Fruit fly (Drosophila melanogaster) whole organism, embryonic: ENCODE measurements around the gene CG5921.

Source experiments
- Aef1 ChIP-seq: fragments of 200-800 bp; sonication (Bioruptor generic); IDR thresholded peaks from 3 replicates; pipeline ENCODE4 v1.3.6; 2022; ENCODE audit warnings: missing biosample characterization, missing genetic modification characterization
- Asciz ChIP-seq: fragments of 200-800 bp; sonication (Bioruptor generic); optimal IDR thresholded peaks from 2 replicates; lab custom pipeline; 2017; ENCODE audit warnings: missing biosample characterization, mild to moderate bottlenecking, missing genetic modification characterization, missing genetic modification reagents
- Atf6 ChIP-seq: fragments of 200-800 bp; sonication (Bioruptor generic); IDR thresholded peaks from 2 replicates; pipeline ENCODE4 v1.3.6; 2022; ENCODE audit warnings: missing biosample characterization, missing genetic modification characterization
- CG10565 ChIP-seq: fragments of 200-800 bp; sonication (Bioruptor generic); optimal IDR thresholded peaks from 3 replicates; lab custom pipeline; 2016; ENCODE audit warnings: missing biosample characterization, mild to moderate bottlenecking, missing genetic modification characterization
- CG11085 ChIP-seq: fragments of 200-800 bp; sonication (Bioruptor generic); IDR thresholded peaks from 2 replicates; pipeline ENCODE4 v1.3.6; 2022; ENCODE audit warnings: missing biosample characterization, missing genetic modification characterization
- CG11560 ChIP-seq: fragments of 200-800 bp; sonication (Bioruptor generic); IDR thresholded peaks from 3 replicates; pipeline ENCODE4 v1.3.6; 2022; ENCODE audit warnings: missing biosample characterization, missing genetic modification characterization
- CG11695 ChIP-seq: fragments of 200-800 bp; sonication (Bioruptor generic); IDR thresholded peaks from 3 replicates; pipeline ENCODE4 v1.3.6; 2022; ENCODE audit warnings: missing biosample characterization, missing genetic modification characterization
- CG11723 ChIP-seq: fragments of 200-800 bp; sonication (Bioruptor generic); optimal IDR thresholded peaks from 2 replicates; lab custom pipeline; 2017; ENCODE audit warnings: missing biosample characterization, mild to moderate bottlenecking, missing genetic modification characterization
- CG12155 ChIP-seq: fragments of 200-800 bp; sonication (Bioruptor generic); optimal IDR thresholded peaks from 3 replicates; lab custom pipeline; 2016; ENCODE audit warnings: missing biosample characterization, missing genetic modification characterization
- CG12942 ChIP-seq: fragments of 200-800 bp; sonication (Bioruptor generic); optimal IDR thresholded peaks from 3 replicates; lab custom pipeline; 2016; ENCODE audit warnings: missing biosample characterization, missing genetic modification characterization
- CG13894 ChIP-seq: fragments of 200-800 bp; sonication (Bioruptor generic); optimal IDR thresholded peaks from 3 replicates; lab custom pipeline; 2018; ENCODE audit warnings: missing biosample characterization, mild to moderate bottlenecking, missing genetic modification characterization, moderate library complexity
- CG14667 ChIP-seq: fragments of 200-800 bp; sonication (Bioruptor generic); IDR thresholded peaks from 2 replicates; pipeline ENCODE4 v1.3.6; 2022; ENCODE audit warnings: missing biosample characterization, missing genetic modification characterization
- CG15011 ChIP-seq: fragments of 200-800 bp; sonication (Bioruptor generic); optimal IDR thresholded peaks from 3 replicates; lab custom pipeline; 2018; ENCODE audit warnings: missing biosample characterization, mild to moderate bottlenecking, missing genetic modification characterization
- CG17612 ChIP-seq: fragments of 200-800 bp; sonication (Bioruptor generic); IDR thresholded peaks from 2 replicates; pipeline ENCODE4 v1.3.6; 2022; ENCODE audit warnings: missing biosample characterization, missing genetic modification characterization
- CG18599 ChIP-seq: fragments of 200-800 bp; sonication (Bioruptor generic); optimal IDR thresholded peaks from 3 replicates; lab custom pipeline; 2017; ENCODE audit warnings: missing biosample characterization, missing genetic modification characterization, mild to moderate bottlenecking, moderate library complexity, missing genetic modification reagents
- CG2678 ChIP-seq: fragments of 200-800 bp; sonication (Bioruptor generic); optimal IDR thresholded peaks from 3 replicates; lab custom pipeline; 2019; ENCODE audit warnings: missing biosample characterization, mild to moderate bottlenecking, missing genetic modification characterization, moderate library complexity
- CG2875 ChIP-seq: fragments of 200-800 bp; sonication (Bioruptor generic); optimal IDR thresholded peaks from 2 replicates; lab custom pipeline; 2017; ENCODE audit warnings: missing biosample characterization, mild to moderate bottlenecking, missing genetic modification characterization, missing genetic modification reagents
- CG30431 ChIP-seq: fragments of 200-800 bp; sonication (Bioruptor generic); optimal IDR thresholded peaks from 2 replicates; lab custom pipeline; 2017; ENCODE audit warnings: missing biosample characterization, missing genetic modification characterization
- CG32767 ChIP-seq: fragments of 200-800 bp; sonication (Bioruptor generic); IDR thresholded peaks from 2 replicates; pipeline ENCODE4 v1.3.6; 2022; ENCODE audit warnings: missing biosample characterization, missing genetic modification characterization
- CG3281 ChIP-seq: fragments of 200-800 bp; sonication (Bioruptor generic); optimal IDR thresholded peaks from 3 replicates; lab custom pipeline; 2017; ENCODE audit warnings: missing biosample characterization, mild to moderate bottlenecking, missing genetic modification characterization
- CG3407 ChIP-seq: fragments of 200-800 bp; sonication (Bioruptor generic); optimal IDR thresholded peaks from 2 replicates; lab custom pipeline; 2018; ENCODE audit warnings: missing biosample characterization, mild to moderate bottlenecking, missing genetic modification characterization
- CG34376 ChIP-seq: fragments of 200-800 bp; sonication (Bioruptor generic); optimal IDR thresholded peaks from 2 replicates; lab custom pipeline; 2018; ENCODE audit warnings: missing biosample characterization, mild to moderate bottlenecking, missing genetic modification characterization
- CG6683 ChIP-seq: fragments of 200-800 bp; sonication (Bioruptor generic); optimal IDR thresholded peaks from 2 replicates; lab custom pipeline; 2017; ENCODE audit warnings: missing biosample characterization, mild to moderate bottlenecking, missing genetic modification characterization, missing genetic modification reagents
- CG7271 ChIP-seq: fragments of 200-800 bp; sonication (Bioruptor generic); optimal IDR thresholded peaks from 2 replicates; lab custom pipeline; 2018; ENCODE audit warnings: missing biosample characterization, mild to moderate bottlenecking, missing genetic modification characterization, moderate library complexity
- CG7745 ChIP-seq: fragments of 200-800 bp; sonication (Bioruptor generic); optimal IDR thresholded peaks from 2 replicates; lab custom pipeline; 2018; ENCODE audit warnings: missing biosample characterization, mild to moderate bottlenecking, missing genetic modification characterization, moderate library complexity
- CG7963 ChIP-seq: fragments of 200-800 bp; sonication (Bioruptor generic); IDR thresholded peaks from 3 replicates; pipeline ENCODE4 v1.3.6; 2022; ENCODE audit warnings: missing biosample characterization, missing genetic modification characterization; ENCODE audit not compliant: partially characterized antibody
- CG8290 ChIP-seq, 3 experiments: fragments of 200-800 bp; sonication (Bioruptor generic); optimal IDR thresholded peaks; 2 replicates each; lab custom pipeline; 2016 to 2019; ENCODE audit warnings: missing biosample characterization in 3 of 3, missing genetic modification characterization in 3 of 3, mild to moderate bottlenecking in 2 of 3, moderate library complexity in 1 of 3
- CG8359 ChIP-seq: fragments of 200-800 bp; sonication (Bioruptor generic); optimal IDR thresholded peaks from 2 replicates; lab custom pipeline; 2017; ENCODE audit warnings: missing biosample characterization, mild to moderate bottlenecking, missing genetic modification characterization, borderline replicate concordance
- CG8388 ChIP-seq: fragments of 200-800 bp; sonication (Bioruptor generic); optimal IDR thresholded peaks from 2 replicates; lab custom pipeline; 2019; ENCODE audit warnings: missing biosample characterization, mild to moderate bottlenecking, missing genetic modification characterization, moderate library complexity
- CG9437 ChIP-seq: fragments of 200-800 bp; sonication (Bioruptor generic); optimal IDR thresholded peaks from 2 replicates; lab custom pipeline; 2018; ENCODE audit warnings: missing biosample characterization, mild to moderate bottlenecking, missing genetic modification characterization
- CG9609 ChIP-seq: fragments of 200-800 bp; sonication (Bioruptor generic); optimal IDR thresholded peaks from 3 replicates; lab custom pipeline; 2016; ENCODE audit warnings: missing biosample characterization, missing genetic modification characterization
- CTCF ChIP-seq: fragments of 200-800 bp; sonication (Bioruptor generic); optimal IDR thresholded peaks from 2 replicates; lab custom pipeline; 2017; ENCODE audit warnings: missing biosample characterization, mild to moderate bottlenecking, missing genetic modification characterization, moderate library complexity
- Chrac-16 ChIP-seq: fragments of 200-800 bp; sonication (Bioruptor generic); optimal IDR thresholded peaks from 3 replicates; lab custom pipeline; 2016; ENCODE audit warnings: missing biosample characterization, missing genetic modification characterization
- Dp ChIP-seq: fragments of 200-800 bp; sonication (Bioruptor generic); optimal IDR thresholded peaks from 2 replicates; lab custom pipeline; 2018; ENCODE audit warnings: missing biosample characterization, mild to moderate bottlenecking, missing genetic modification characterization, moderate library complexity
- GATAe ChIP-seq: fragments of 200-800 bp; sonication (Bioruptor generic); conservative IDR thresholded peaks from 2 replicates; pipeline ENCODE4 v1.3.6; 2022; ENCODE audit warnings: missing biosample characterization, missing genetic modification characterization
- H15 ChIP-seq: fragments of 200-800 bp; sonication (Bioruptor generic); IDR thresholded peaks from 3 replicates; pipeline ENCODE4 v1.3.6; 2022; ENCODE audit warnings: missing biosample characterization, missing genetic modification characterization
- Ravus ChIP-seq: fragments of 200-800 bp; sonication (Bioruptor generic); IDR thresholded peaks from 2 replicates; pipeline ENCODE4 v1.3.6; 2022; ENCODE audit warnings: missing biosample characterization, missing genetic modification characterization
- ab ChIP-seq: fragments of 200-800 bp; sonication (Bioruptor generic); optimal IDR thresholded peaks from 2 replicates; lab custom pipeline; 2016; ENCODE audit warnings: missing biosample characterization, missing genetic modification characterization
- btn ChIP-seq: fragments of 200-800 bp; sonication (Bioruptor generic); optimal IDR thresholded peaks from 2 replicates; lab custom pipeline; 2016; ENCODE audit warnings: missing biosample characterization, missing genetic modification characterization
- cad ChIP-seq: fragments of >200 bp; optimal IDR thresholded peaks from 2 replicates; lab custom pipeline; 2017; ENCODE audit warnings: missing biosample characterization, missing genetic modification characterization
- chif ChIP-seq, 2 experiments: fragments of 200-800 bp; sonication (Bioruptor generic); optimal IDR thresholded peaks; 3 replicates each; lab custom pipeline; 2016; ENCODE audit warnings: missing biosample characterization in 2 of 2, missing genetic modification characterization in 2 of 2
- crol ChIP-seq: fragments of 200-800 bp; sonication (Bioruptor generic); IDR thresholded peaks from 2 replicates; pipeline ENCODE4 v1.3.6; 2022; ENCODE audit warnings: missing biosample characterization, missing genetic modification characterization
- fu2 ChIP-seq: fragments of 200-800 bp; sonication (Bioruptor generic); optimal IDR thresholded peaks from 2 replicates; lab custom pipeline; 2016; ENCODE audit warnings: missing biosample characterization, missing genetic modification characterization
- gsb-n ChIP-seq: fragments of 200-800 bp; sonication (Bioruptor generic); optimal IDR thresholded peaks from 3 replicates; lab custom pipeline; 2018; ENCODE audit warnings: missing biosample characterization, mild to moderate bottlenecking, missing genetic modification characterization
- h ChIP-seq: fragments of >200 bp; optimal IDR thresholded peaks from 2 replicates; lab custom pipeline; 2017
- hth ChIP-seq: fragments of >200 bp; optimal IDR thresholded peaks from 2 replicates; lab custom pipeline; 2017; ENCODE audit warnings: inconsistent platforms
- insv ChIP-seq, 2 experiments: fragments of 200-800 bp; sonication (Bioruptor generic); optimal IDR thresholded peaks; 3 replicates each; lab custom pipeline; 2016 to 2018; ENCODE audit warnings: missing biosample characterization in 2 of 2, missing genetic modification characterization in 2 of 2
- maf-S ChIP-seq: fragments of 200-800 bp; sonication (Bioruptor generic); optimal IDR thresholded peaks from 2 replicates; lab custom pipeline; 2016; ENCODE audit warnings: missing biosample characterization, missing genetic modification characterization
- ro ChIP-seq: fragments of 200-800 bp; sonication (Bioruptor generic); IDR thresholded peaks from 2 replicates; pipeline ENCODE4 v1.3.6; 2022; ENCODE audit warnings: missing biosample characterization, missing genetic modification characterization
- schlank ChIP-seq: fragments of 200-800 bp; sonication (Bioruptor generic); optimal IDR thresholded peaks from 2 replicates; lab custom pipeline; 2018; ENCODE audit warnings: missing biosample characterization, mild to moderate bottlenecking, missing genetic modification characterization
- sug ChIP-seq: fragments of 200-800 bp; optimal IDR thresholded peaks from 2 replicates; lab custom pipeline; 2019; ENCODE audit warnings: missing biosample characterization, mild to moderate bottlenecking, missing genetic modification characterization, moderate library complexity
- wor ChIP-seq: fragments of 200-800 bp; sonication (Bioruptor generic); IDR thresholded peaks from 2 replicates; pipeline ENCODE4 v1.3.6; 2022; ENCODE audit warnings: missing biosample characterization, missing genetic modification characterization

The CG5921 gene

dm6 chrX:6031692-6032091, 18.9 kb upstream of the CG5921 start (continued):
- TF ChIP-seq CG3281 (GFP tag; lab: Kevin White, UChicago) (peak; percentile 60), gsb-n (tag; lab: Kevin White, UChicago) (peak; percentile 63), insv (GFP tag; optimal IDR thresholded peaks at IDR 0.05; lab: Kevin White, UChicago) (no peak), wor (GFP tag; lab: Robert Waterston, UW) (peak; percentile 56), Asciz (GFP tag; lab: Kevin White, UChicago) (peak; percentile 65), cad (GFP tag; lab: Kevin White, UChicago) (no peak), Aef1 (GFP tag; lab: Robert Waterston, UW) (peak; percentile 57), CG18599 (GFP tag; lab: Kevin White, UChicago) (peak; percentile 90), fu2 (GFP tag; lab: Kevin White, UChicago) (peak; percentile 55), CG9437 (GFP tag; lab: Kevin White, UChicago) (peak; percentile 40), CG11085 (GFP tag; lab: Robert Waterston, UW) (0 out of 2 replicates have a peak, but pooled peaks have one; percentile 22), CG30431 (peak; percentile 64), ab (peak; percentile 41), CG13894 (tag; lab: Kevin White, UChicago) (peak; percentile 15), CG10565 (GFP tag; lab: Kevin White, UChicago) (no peak), CG12155 (GFP tag; lab: Kevin White, UChicago) (peak; percentile 42), sug (tag; lab: Kevin White, UChicago) (peak; percentile 52), CG11695 (GFP tag; lab: Robert Waterston, UW) (peak; percentile 66; the same call in 2 of the 3 replicates), chif (GFP tag; optimal IDR thresholded peaks at IDR 0.05; lab: Kevin White, UChicago) (peak; percentile 68 to 88), ro (GFP tag; lab: Robert Waterston, UW) (no peak), CG34376 (GFP tag; lab: Kevin White, UChicago) (peak; percentile 38), CG6683 (GFP tag; lab: Kevin White, UChicago) (peak; percentile 52), Ravus (GFP tag; lab: Robert Waterston, UW) (no peak), CG8388 (GFP tag; lab: Kevin White, UChicago) (peak; percentile 75), CG12942 (peak; percentile 56), Chrac-16 (GFP tag; lab: Kevin White, UChicago) (peak; percentile 77), schlank (tag; lab: Kevin White, UChicago) (peak; percentile 38), CG9609 (GFP tag; lab: Kevin White, UChicago) (peak; percentile 71), crol (GFP tag; lab: Robert Waterston, UW) (peak; percentile 75), CG32767 (GFP tag; lab: Robert Waterston, UW) (peak; percentile 76), CG11723 (GFP tag; lab: Kevin White, UChicago) (peak; percentile 54), CG8359 (GFP tag; lab: Kevin White, UChicago) (peak; percentile 74), CG14667 (GFP tag; lab: Robert Waterston, UW) (peak; percentile 59), CG7271 (no peak), h (lab: Kevin White, UChicago) (no peak), CG8290 (GFP tag; optimal IDR thresholded peaks at IDR 0.05; lab: Kevin White, UChicago) (peak; percentile 60), CG8290 (tag; optimal IDR thresholded peaks at IDR 0.05; lab: Kevin White, UChicago) (peak in 1 of 2 experiments; percentile 74), CG7745 (no peak), CG2678 (tag; lab: Kevin White, UChicago) (peak; percentile 86), hth (no peak), btn (GFP tag; lab: Kevin White, UChicago) (peak; percentile 83), CG7963 (GFP tag; lab: Robert Waterston, UW) (no peak), GATAe (GFP tag; lab: Robert Waterston, UW) (no peak), CG15011 (GFP tag; lab: Kevin White, UChicago) (peak; percentile 42), H15 (peak; percentile 67; the same call in 2 of the 3 replicates), CG11560 (tag; lab: Robert Waterston, UW) (0 out of 3 replicates have a peak, but pooled peaks have one; percentile 59), CG3407 (GFP tag; lab: Kevin White, UChicago) (peak; percentile 63), maf-S (GFP tag; lab: Kevin White, UChicago) (peak; percentile 79), CTCF (GFP tag; lab: Kevin White, UChicago) (peak; percentile 24), CG2875 (GFP tag; lab: Kevin White, UChicago) (peak; percentile 63), Atf6 (GFP tag; lab: Robert Waterston, UW) (peak; percentile 60), Dp (GFP tag; lab: Kevin White, UChicago) (no peak), CG17612 (no peak)
